Worm (Caenorhabditis elegans) whole organism, L2 larva: ENCODE results near the gene H25K10.4.
A peak's percentile ranks its signal among the peaks of the same experiment; 100 is the strongest.

Experiments
- C34F6.9 ChIP-seq: fragments of 150-350 bp; optimal IDR thresholded peaks from 2 replicates; lab custom pipeline; 2014; ENCODE audit warnings: missing biosample characterization, missing genetic modification characterization
- F13H6.1 ChIP-seq: sonication (generic microtip); optimal IDR thresholded peaks from 2 replicates; lab custom pipeline; 2016; ENCODE audit warnings: missing genetic modification characterization, missing compliant biosample characterization
- R02D3.7 ChIP-seq: fragments of 150-350 bp; optimal IDR thresholded peaks from 2 replicates; lab custom pipeline; 2014; ENCODE audit warnings: missing biosample characterization, missing genetic modification characterization
- Y55F3AM.14 ChIP-seq: fragments of 200-800 bp; sonication (Bioruptor generic); optimal IDR thresholded peaks from 2 replicates; lab custom pipeline; 2018; ENCODE audit warnings: mild to moderate bottlenecking, missing genetic modification characterization, missing compliant biosample characterization
- ZK546.5 ChIP-seq: sonication (generic microtip); optimal IDR thresholded peaks from 2 replicates; lab custom pipeline; 2017; ENCODE audit warnings: missing biosample characterization, missing genetic modification characterization
- alr-1 ChIP-seq: fragments of 150-350 bp; optimal IDR thresholded peaks from 2 replicates; lab custom pipeline; 2014; ENCODE audit warnings: missing biosample characterization, missing genetic modification characterization
- aly-2 ChIP-seq: fragments of 150-350 bp; optimal IDR thresholded peaks from 2 replicates; lab custom pipeline; 2014; ENCODE audit warnings: missing biosample characterization, missing genetic modification characterization
- blmp-1 ChIP-seq: sonication (generic microtip); optimal IDR thresholded peaks from 2 replicates; lab custom pipeline; 2017; ENCODE audit warnings: missing genetic modification characterization, mild to moderate bottlenecking, missing compliant biosample characterization, antibody characterized with exemption, moderate library complexity; ENCODE audit not compliant: insufficient read depth
- ceh-16 ChIP-seq: fragments of 150-350 bp; optimal IDR thresholded peaks from 2 replicates; lab custom pipeline; 2014; ENCODE audit warnings: missing biosample characterization, missing genetic modification characterization
- ceh-82 ChIP-seq: fragments of 150-350 bp; optimal IDR thresholded peaks from 2 replicates; lab custom pipeline; 2014; ENCODE audit warnings: missing biosample characterization, missing genetic modification characterization
- crh-2 ChIP-seq: sonication (generic microtip); optimal IDR thresholded peaks from 2 replicates; lab custom pipeline; 2017; ENCODE audit warnings: missing biosample characterization, missing genetic modification characterization
- dmd-4 ChIP-seq: sonication (generic microtip); optimal IDR thresholded peaks from 2 replicates; lab custom pipeline; 2017; ENCODE audit warnings: missing biosample characterization, missing genetic modification characterization
- egl-27 ChIP-seq: sonication (generic microtip); optimal IDR thresholded peaks from 3 replicates; lab custom pipeline; 2017; ENCODE audit warnings: missing biosample characterization, missing genetic modification reagents, missing genetic modification characterization
- elt-1 ChIP-seq: fragments of 150-350 bp; optimal IDR thresholded peaks from 2 replicates; lab custom pipeline; 2014; ENCODE audit warnings: missing biosample characterization, missing genetic modification characterization
- fos-1 ChIP-seq: fragments of 150-350 bp; optimal IDR thresholded peaks from 2 replicates; lab custom pipeline; 2014; ENCODE audit warnings: missing biosample characterization, missing genetic modification characterization
- gmeb-1 ChIP-seq: fragments of 150-350 bp; optimal IDR thresholded peaks from 2 replicates; lab custom pipeline; 2014; ENCODE audit warnings: missing biosample characterization, missing genetic modification characterization
- lin-13 ChIP-seq: fragments of 150-350 bp; optimal IDR thresholded peaks from 2 replicates; lab custom pipeline; 2014; ENCODE audit warnings: missing biosample characterization, missing genetic modification reagents, missing genetic modification characterization
- lin-39 ChIP-seq: fragments of 150-350 bp; optimal IDR thresholded peaks from 2 replicates; lab custom pipeline; 2014; ENCODE audit warnings: missing biosample characterization, missing genetic modification reagents, missing genetic modification characterization
- lsy-2 ChIP-seq, 2 experiments: fragments of 150-350 bp in 1 of 2; sonication (generic microtip) in 1 of 2; optimal IDR thresholded peaks; 2 replicates each; lab custom pipeline; 2014 to 2017; ENCODE audit warnings: missing biosample characterization in 2 of 2, missing genetic modification characterization in 2 of 2
- mbf-1 ChIP-seq: sonication (generic microtip); optimal IDR thresholded peaks from 2 replicates; lab custom pipeline; 2017; ENCODE audit warnings: missing biosample characterization, missing genetic modification characterization
- mdl-1 ChIP-seq, 2 experiments: fragments of 150-350 bp in 1 of 2; sonication (generic microtip) in 1 of 2; optimal IDR thresholded peaks; 2 replicates each; lab custom pipeline; 2017; ENCODE audit warnings: missing biosample characterization in 2 of 2, missing genetic modification characterization in 2 of 2
- nhr-10 ChIP-seq: sonication (generic microtip); optimal IDR thresholded peaks from 2 replicates; lab custom pipeline; 2017; ENCODE audit warnings: missing biosample characterization, missing genetic modification characterization
- nhr-11 ChIP-seq: fragments of 150-350 bp; optimal IDR thresholded peaks from 2 replicates; lab custom pipeline; 2014; ENCODE audit warnings: missing biosample characterization, missing genetic modification characterization
- nhr-12 ChIP-seq: fragments of 150-350 bp; optimal IDR thresholded peaks from 2 replicates; lab custom pipeline; 2014; ENCODE audit warnings: missing biosample characterization, missing genetic modification characterization
- nhr-129 ChIP-seq: fragments of 150-350 bp; optimal IDR thresholded peaks from 2 replicates; lab custom pipeline; 2014; ENCODE audit warnings: missing biosample characterization, missing genetic modification characterization
- nhr-21 ChIP-seq: fragments of 150-350 bp; optimal IDR thresholded peaks from 2 replicates; lab custom pipeline; 2014; ENCODE audit warnings: missing biosample characterization, missing genetic modification characterization
- nhr-23 ChIP-seq: fragments of 150-350 bp; optimal IDR thresholded peaks from 2 replicates; lab custom pipeline; 2014; ENCODE audit warnings: missing biosample characterization, missing genetic modification reagents, missing genetic modification characterization
- nhr-237 ChIP-seq: fragments of 150-350 bp; optimal IDR thresholded peaks from 2 replicates; lab custom pipeline; 2014; ENCODE audit warnings: missing biosample characterization, missing genetic modification characterization
- nhr-25 ChIP-seq: fragments of 150-350 bp; sonication (generic microtip); optimal IDR thresholded peaks from 3 replicates; lab custom pipeline; 2014; ENCODE audit warnings: missing biosample characterization, missing genetic modification characterization
- nhr-77 ChIP-seq: fragments of 150-350 bp; optimal IDR thresholded peaks from 2 replicates; lab custom pipeline; 2014; ENCODE audit warnings: missing biosample characterization, missing genetic modification characterization
- peb-1 ChIP-seq: fragments of 150-350 bp; optimal IDR thresholded peaks from 2 replicates; lab custom pipeline; 2014; ENCODE audit warnings: missing biosample characterization, missing genetic modification characterization
- sem-4 ChIP-seq: fragments of 150-350 bp; optimal IDR thresholded peaks from 2 replicates; lab custom pipeline; 2014; ENCODE audit warnings: missing biosample characterization, missing genetic modification reagents, missing genetic modification characterization
- sma-3 ChIP-seq: sonication (generic microtip); optimal IDR thresholded peaks from 2 replicates; lab custom pipeline; 2016; ENCODE audit warnings: missing genetic modification reagents, missing genetic modification characterization, missing compliant biosample characterization
- sma-9 ChIP-seq, 2 experiments: fragments of 150-350 bp in 1 of 2; sonication (generic microtip) in 1 of 2; optimal IDR thresholded peaks; 2 replicates each; lab custom pipeline; 2014 to 2016; ENCODE audit warnings: missing genetic modification characterization in 2 of 2, mild to moderate bottlenecking in 1 of 2, missing biosample characterization in 1 of 2, missing compliant biosample characterization in 1 of 2, missing genetic modification reagents in 1 of 2, moderate library complexity in 1 of 2
- snpc-4 ChIP-seq: fragments of 150-350 bp; optimal IDR thresholded peaks from 2 replicates; lab custom pipeline; 2014; ENCODE audit warnings: missing biosample characterization, missing genetic modification characterization
- unc-39 ChIP-seq: fragments of 150-350 bp; optimal IDR thresholded peaks from 2 replicates; lab custom pipeline; 2014; ENCODE audit warnings: missing biosample characterization, missing genetic modification characterization
- unc-62 ChIP-seq: fragments of 150-350 bp; optimal IDR thresholded peaks from 2 replicates; lab custom pipeline; 2014; ENCODE audit warnings: missing biosample characterization, missing genetic modification reagents, missing genetic modification characterization
- zag-1 ChIP-seq: fragments of 150-350 bp; optimal IDR thresholded peaks from 2 replicates; lab custom pipeline; 2014; ENCODE audit warnings: missing biosample characterization, missing genetic modification characterization
- ztf-1 ChIP-seq: fragments of 200-800 bp; sonication (Bioruptor generic); conservative IDR thresholded peaks from 2 replicates; pipeline ENCODE4 v1.3.6; 2022; ENCODE audit warnings: missing genetic modification characterization, missing compliant biosample characterization
- ztf-4 ChIP-seq: fragments of 150-350 bp; optimal IDR thresholded peaks from 2 replicates; lab custom pipeline; 2014; ENCODE audit warnings: missing biosample characterization, missing genetic modification characterization

Gene H25K10.4

DNA sequence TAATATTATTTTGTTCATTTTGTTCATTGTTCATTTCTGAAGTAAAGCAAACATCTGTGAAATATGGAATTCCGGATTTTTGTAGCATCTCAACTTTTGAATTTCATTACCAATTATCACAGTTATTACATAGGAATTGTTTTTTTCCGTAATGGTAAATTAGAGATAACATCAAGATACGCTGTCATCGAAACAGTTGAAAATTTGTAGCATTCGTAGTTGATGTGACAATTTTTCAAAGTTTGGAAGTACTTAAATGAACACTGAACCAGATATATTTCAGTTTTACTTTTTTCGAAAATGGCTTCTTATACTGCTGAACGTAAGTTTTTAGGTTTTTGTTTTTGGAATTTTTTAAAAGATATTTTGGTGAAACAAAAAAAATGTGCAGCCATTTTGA is at the start of gene H25K10.4:
Gene H25K10.4 (plus strand): TSS at position 301 of the 400 bp plus-strand sequence.
- TF ChIP-seq mbf-1 (tag; lab: Kevin White, UChicago) (no peak), nhr-77 (tag; lab: Kevin White, UChicago) (no peak), sma-9 (GFP tag; optimal IDR thresholded peaks at IDR 0.05; lab: Kevin White, UChicago) (no peak), sma-9 (tag; optimal IDR thresholded peaks at IDR 0.05; lab: Kevin White, UChicago) (no peak), lin-39 (tag; lab: Kevin White, UChicago) (no peak), ZK546.5 (tag; lab: Kevin White, UChicago) (no peak), zag-1 (tag; lab: Kevin White, UChicago) (no peak), nhr-21 (tag; lab: Kevin White, UChicago) (no peak), crh-2 (tag; lab: Kevin White, UChicago) (no peak)

DNA sequence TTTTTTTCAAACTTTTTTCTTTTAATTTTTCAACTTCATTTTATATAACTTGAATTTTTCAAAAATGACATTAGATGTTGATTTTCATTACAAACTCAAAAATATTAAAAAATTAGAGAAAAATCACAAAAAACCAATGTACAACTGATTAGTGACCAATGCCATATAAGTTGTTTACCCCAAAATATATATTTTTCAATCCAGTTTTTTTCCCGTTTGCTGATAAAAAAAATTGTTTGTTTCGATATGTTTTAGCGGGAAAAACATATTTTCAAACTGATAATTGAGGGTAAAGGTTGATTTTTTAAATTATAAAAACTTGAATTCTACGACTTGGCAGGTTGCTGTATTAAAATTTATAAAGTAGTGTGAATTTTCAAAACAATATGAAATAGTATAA is 49.0 kb upstream of the H25K10.4 start:
- TF ChIP-seq gmeb-1 (tag; lab: Kevin White, UChicago) = no peak
- TF ChIP-seq unc-39 (tag; lab: Kevin White, UChicago) = no peak
- TF ChIP-seq mdl-1 (tag; optimal IDR thresholded peaks at IDR 0.05; lab: Kevin White, UChicago) = no peak
- TF ChIP-seq lsy-2 (tag; optimal IDR thresholded peaks at IDR 0.05; lab: Kevin White, UChicago) = no peak
- no peak for TF ChIP-seq ztf-4 (tag; lab: Kevin White, UChicago)
- no peak for TF ChIP-seq fos-1
- no peak for TF ChIP-seq nhr-237 (tag; lab: Kevin White, UChicago)

DNA sequence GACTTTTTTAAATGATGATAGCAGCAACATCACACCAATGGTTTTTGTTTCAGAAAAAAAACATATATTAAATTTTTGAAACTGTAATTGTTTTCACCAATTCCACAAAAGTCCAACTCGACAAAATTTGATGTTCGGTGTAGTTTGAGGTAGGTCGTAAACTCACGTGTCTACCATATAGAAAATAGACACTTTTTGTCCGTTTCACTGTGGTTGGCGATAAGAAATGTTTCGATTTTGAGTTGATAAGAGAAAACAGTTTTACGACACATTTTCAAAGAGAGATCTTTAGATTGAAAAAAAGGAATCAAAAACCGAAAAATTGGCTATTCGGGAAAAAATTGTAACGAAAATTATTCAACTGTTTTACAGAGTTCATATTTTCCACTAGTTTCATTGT is 47.4 kb upstream of the H25K10.4 start:
- no peak for TF ChIP-seq nhr-23
- no peak for TF ChIP-seq nhr-10 (tag; lab: Kevin White, UChicago)
- TF ChIP-seq Y55F3AM.14 (GFP tag; lab: Kevin White, UChicago) = no peak
- TF ChIP-seq dmd-4 = no peak
- peak; percentile 78 for TF ChIP-seq sma-9 (GFP tag; optimal IDR thresholded peaks at IDR 0.05; lab: Kevin White, UChicago)
- no peak for TF ChIP-seq sma-9 (tag; optimal IDR thresholded peaks at IDR 0.05; lab: Kevin White, UChicago)
- TF ChIP-seq unc-62 = no peak
- no peak for TF ChIP-seq mbf-1 (tag; lab: Kevin White, UChicago)
- no peak for TF ChIP-seq ceh-16 (tag; lab: Kevin White, UChicago)
- peak; percentile 63 for TF ChIP-seq fos-1
- peak; percentile 53 for TF ChIP-seq crh-2 (tag; lab: Kevin White, UChicago)

DNA sequence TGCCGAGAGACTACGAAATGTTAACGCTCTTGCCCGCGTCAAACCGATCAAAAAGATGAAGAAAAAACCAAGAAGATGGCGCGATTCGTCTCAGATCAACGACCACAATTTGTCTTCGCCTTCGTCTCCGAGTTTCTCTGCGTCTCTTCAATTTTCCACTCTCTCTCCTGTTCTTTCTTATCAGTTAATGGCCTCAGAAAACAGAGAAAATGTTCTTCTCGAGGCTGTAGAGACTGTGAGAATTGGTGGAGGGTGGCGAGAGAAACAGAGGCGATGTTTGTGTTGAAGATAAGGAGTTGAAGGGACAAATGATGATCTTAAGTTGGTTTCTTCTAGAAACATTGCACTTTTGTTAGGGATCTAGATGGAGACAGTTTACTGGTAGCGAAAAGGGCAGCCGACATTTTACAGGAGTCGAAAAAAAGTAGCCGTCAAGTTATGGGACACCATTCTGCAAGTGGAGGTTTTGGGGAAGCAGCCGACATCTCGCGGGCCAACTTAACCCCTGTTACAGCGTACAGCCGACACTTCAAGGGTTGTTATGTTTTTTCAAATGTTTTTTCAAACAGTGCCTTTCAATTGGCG is 44.9 kb upstream of the H25K10.4 start:
- TF ChIP-seq aly-2 (tag; lab: Kevin White, UChicago) (no peak), alr-1 (tag; lab: Kevin White, UChicago) (no peak), zag-1 (tag; lab: Kevin White, UChicago) (no peak), egl-27 (peak; percentile 82), crh-2 (tag; lab: Kevin White, UChicago) (peak; percentile 90), Y55F3AM.14 (GFP tag; lab: Kevin White, UChicago) (peak; percentile 49), F13H6.1 (peak; percentile 83), lin-13 (GFP tag; lab: Kevin White, UChicago) (peak; percentile 46), C34F6.9 (tag; lab: Kevin White, UChicago) (no peak), nhr-77 (tag; lab: Kevin White, UChicago) (no peak), nhr-11 (no peak), nhr-129 (peak; percentile 84), nhr-10 (tag; lab: Kevin White, UChicago) (no peak), elt-1 (tag; lab: Kevin White, UChicago) (no peak), blmp-1 (peak; percentile 58), nhr-21 (tag; lab: Kevin White, UChicago) (peak; percentile 89), fos-1 (peak; percentile 78), sma-3 (GFP tag; lab: Kevin White, UChicago) (peak; percentile 94), peb-1 (no peak), gmeb-1 (tag; lab: Kevin White, UChicago) (peak; percentile 79), ztf-4 (tag; lab: Kevin White, UChicago) (no peak), R02D3.7 (tag; lab: Kevin White, UChicago) (no peak), unc-39 (tag; lab: Kevin White, UChicago) (no peak), sma-9 (GFP tag; optimal IDR thresholded peaks at IDR 0.05; lab: Kevin White, UChicago) (peak; percentile 94), sma-9 (tag; optimal IDR thresholded peaks at IDR 0.05; lab: Kevin White, UChicago) (no peak), ztf-1 (GFP tag; lab: Robert Waterston, UW) (no peak), unc-62 (no peak), snpc-4 (tag; lab: Kevin White, UChicago) (peak; percentile 88), sem-4 (tag; lab: Kevin White, UChicago) (peak; percentile 60), mdl-1 (tag; optimal IDR thresholded peaks at IDR 0.05; lab: Kevin White, UChicago) (peak in 1 of 2 experiments; percentile 52), mbf-1 (tag; lab: Kevin White, UChicago) (no peak), nhr-25 (tag; lab: Kevin White, UChicago) (peak; percentile 69), nhr-12 (tag; lab: Kevin White, UChicago) (no peak), ceh-82 (tag; lab: Kevin White, UChicago) (no peak)
- TF ChIP-seq, all 48 proteins: peak for 16
